Fruit fly (Drosophila melanogaster) whole organism, prepupa: ENCODE results near the gene CG14183.

Source experiments
- Blimp-1 ChIP-seq: fragments of 200-800 bp; sonication (Bioruptor generic); optimal IDR thresholded peaks from 3 replicates; lab custom pipeline; 2017; ENCODE audit warnings: missing biosample characterization, missing genetic modification characterization, mild to moderate bottlenecking, moderate library complexity, missing genetic modification reagents
- CG10669 ChIP-seq: fragments of 200-800 bp; sonication (Bioruptor generic); optimal IDR thresholded peaks from 3 replicates; lab custom pipeline; 2018; ENCODE audit warnings: missing biosample characterization, mild to moderate bottlenecking, missing genetic modification characterization, moderate library complexity
- CG11762 ChIP-seq: fragments of 200-800 bp; sonication (Bioruptor generic); optimal IDR thresholded peaks from 3 replicates; lab custom pipeline; 2016; ENCODE audit warnings: missing biosample characterization, missing genetic modification characterization; ENCODE audit not compliant: insufficient read depth
- CG15336 ChIP-seq: fragments of 200-800 bp; sonication (Bioruptor generic); IDR thresholded peaks from 2 replicates; pipeline ENCODE4 v1.3.6; 2022; ENCODE audit warnings: missing biosample characterization, missing genetic modification characterization
- CG3032 ChIP-seq: fragments of 200-800 bp; optimal IDR thresholded peaks from 2 replicates; lab custom pipeline; 2019; ENCODE audit warnings: missing biosample characterization, mild to moderate bottlenecking, missing genetic modification characterization, moderate library complexity
- CG31627 ChIP-seq: fragments of 200-800 bp; sonication (Bioruptor generic); optimal IDR thresholded peaks from 3 replicates; lab custom pipeline; 2016; ENCODE audit warnings: missing biosample characterization, missing genetic modification characterization
- CG32006 ChIP-seq: fragments of 200-800 bp; sonication (Bioruptor generic); optimal IDR thresholded peaks from 3 replicates; lab custom pipeline; 2017; ENCODE audit warnings: missing biosample characterization, mild to moderate bottlenecking, missing genetic modification characterization
- CG4318 ChIP-seq: fragments of 200-800 bp; sonication (Bioruptor generic); optimal IDR thresholded peaks from 3 replicates; lab custom pipeline; 2017; ENCODE audit warnings: missing biosample characterization, mild to moderate bottlenecking, missing genetic modification characterization
- CG6276 ChIP-seq: fragments of 200-800 bp; sonication (Bioruptor generic); optimal IDR thresholded peaks from 2 replicates; lab custom pipeline; 2017; ENCODE audit warnings: missing biosample characterization, mild to moderate bottlenecking, missing genetic modification characterization
- CG6854 ChIP-seq: fragments of 200-800 bp; sonication (Bioruptor generic); optimal IDR thresholded peaks from 2 replicates; lab custom pipeline; 2017; ENCODE audit warnings: missing biosample characterization, mild to moderate bottlenecking, missing genetic modification characterization
- CG7368 ChIP-seq: fragments of 200-800 bp; sonication (Bioruptor generic); optimal IDR thresholded peaks from 3 replicates; lab custom pipeline; 2016; ENCODE audit warnings: missing biosample characterization, missing genetic modification characterization
- CG8319 ChIP-seq: fragments of 200-800 bp; sonication (Bioruptor generic); optimal IDR thresholded peaks from 3 replicates; lab custom pipeline; 2016; ENCODE audit warnings: missing biosample characterization, missing genetic modification characterization
- CG8632 ChIP-seq: fragments of 200-800 bp; sonication (Bioruptor generic); optimal IDR thresholded peaks from 3 replicates; lab custom pipeline; 2016; ENCODE audit warnings: missing biosample characterization, missing genetic modification characterization
- CG9139 ChIP-seq: fragments of 200-800 bp; sonication (Bioruptor generic); optimal IDR thresholded peaks from 3 replicates; lab custom pipeline; 2017; ENCODE audit warnings: missing biosample characterization, mild to moderate bottlenecking, missing genetic modification characterization
- Eip78C ChIP-seq: fragments of 200-800 bp; sonication (Bioruptor generic); peaks from one replicate; lab custom pipeline; 2016; ENCODE audit warnings: missing biosample characterization, missing genetic modification characterization
- Eip93F ChIP-seq: fragments of 200-800 bp; sonication (Bioruptor generic); optimal IDR thresholded peaks from 2 replicates; lab custom pipeline; 2016; ENCODE audit warnings: missing biosample characterization, mild to moderate bottlenecking, missing genetic modification characterization
- Ets21C ChIP-seq: fragments of 200-800 bp; sonication (Bioruptor generic); optimal IDR thresholded peaks from 3 replicates; lab custom pipeline; 2016; ENCODE audit warnings: missing biosample characterization, missing genetic modification characterization
- Ets96B ChIP-seq: fragments of 200-800 bp; optimal IDR thresholded peaks from 2 replicates; lab custom pipeline; 2019; ENCODE audit warnings: missing biosample characterization, mild to moderate bottlenecking, missing genetic modification characterization, moderate library complexity
- Hr39 ChIP-seq: fragments of 200-800 bp; sonication (Bioruptor generic); optimal IDR thresholded peaks from 2 replicates; lab custom pipeline; 2016; ENCODE audit warnings: missing biosample characterization, missing genetic modification characterization
- Hr4 ChIP-seq: fragments of 200-800 bp; sonication (Bioruptor generic); optimal IDR thresholded peaks from 3 replicates; lab custom pipeline; 2016; ENCODE audit warnings: missing biosample characterization, missing genetic modification characterization
- Lpt ChIP-seq: fragments of 200-800 bp; sonication (Bioruptor generic); optimal IDR thresholded peaks from 3 replicates; lab custom pipeline; 2016; ENCODE audit warnings: missing biosample characterization, missing genetic modification characterization
- OdsH ChIP-seq: fragments of 200-800 bp; sonication (Bioruptor generic); optimal IDR thresholded peaks from 3 replicates; lab custom pipeline; 2016; ENCODE audit warnings: missing biosample characterization, missing genetic modification characterization
- Smox ChIP-seq: fragments of 200-800 bp; sonication (Bioruptor generic); optimal IDR thresholded peaks from 3 replicates; lab custom pipeline; 2016; ENCODE audit warnings: missing biosample characterization, missing genetic modification characterization
- Sox102F ChIP-seq: fragments of 200-800 bp; sonication (Bioruptor generic); optimal IDR thresholded peaks from 2 replicates; lab custom pipeline; 2016; ENCODE audit warnings: missing biosample characterization, mild to moderate bottlenecking, missing genetic modification characterization
- Sox14 ChIP-seq: fragments of 200-800 bp; sonication (Bioruptor generic); optimal IDR thresholded peaks from 3 replicates; lab custom pipeline; 2016; ENCODE audit warnings: missing biosample characterization, missing genetic modification characterization
- achi ChIP-seq: fragments of 200-800 bp; sonication (Bioruptor generic); optimal IDR thresholded peaks from 3 replicates; lab custom pipeline; 2016; ENCODE audit warnings: missing biosample characterization, missing genetic modification characterization
- dac ChIP-seq: fragments of 200-800 bp; sonication (Bioruptor generic); optimal IDR thresholded peaks from 2 replicates; lab custom pipeline; 2017; ENCODE audit warnings: missing biosample characterization, mild to moderate bottlenecking, missing genetic modification characterization
- fd59A ChIP-seq: fragments of 200-800 bp; sonication (Bioruptor generic); optimal IDR thresholded peaks from 2 replicates; lab custom pipeline; 2017; ENCODE audit warnings: missing biosample characterization, mild to moderate bottlenecking, missing genetic modification characterization, missing genetic modification reagents
- fd85E ChIP-seq: fragments of 200-800 bp; sonication (Bioruptor generic); optimal IDR thresholded peaks from 3 replicates; lab custom pipeline; 2016; ENCODE audit warnings: missing biosample characterization, missing genetic modification characterization
- fkh ChIP-seq: fragments of 200-800 bp; sonication (Bioruptor generic); optimal IDR thresholded peaks from 3 replicates; lab custom pipeline; 2017; ENCODE audit warnings: missing biosample characterization, mild to moderate bottlenecking, missing genetic modification characterization, moderate library complexity
- lz ChIP-seq: fragments of 200-800 bp; sonication (Bioruptor generic); optimal IDR thresholded peaks from 3 replicates; lab custom pipeline; 2016; ENCODE audit warnings: missing biosample characterization, missing genetic modification characterization
- net ChIP-seq: fragments of 200-800 bp; sonication (Bioruptor generic); optimal IDR thresholded peaks from 3 replicates; lab custom pipeline; 2016; ENCODE audit warnings: missing biosample characterization, missing genetic modification characterization
- pdm3 ChIP-seq: fragments of 200-800 bp; sonication (Bioruptor generic); optimal IDR thresholded peaks from 3 replicates; lab custom pipeline; 2016; ENCODE audit warnings: missing biosample characterization, missing genetic modification characterization
- salr ChIP-seq, 2 experiments: fragments of 200-800 bp; sonication (Bioruptor generic); optimal IDR thresholded peaks; 3 replicates each; lab custom pipeline; 2016 to 2018; ENCODE audit warnings: missing biosample characterization in 2 of 2, missing genetic modification characterization in 2 of 2, mild to moderate bottlenecking in 1 of 2
- spab ChIP-seq: fragments of 200-800 bp; sonication (Bioruptor generic); optimal IDR thresholded peaks from 2 replicates; lab custom pipeline; 2017; ENCODE audit warnings: missing biosample characterization, mild to moderate bottlenecking, missing genetic modification characterization, missing genetic modification reagents
- svp ChIP-seq: fragments of 200-800 bp; sonication (Bioruptor generic); peaks from one replicate; lab custom pipeline; 2016; ENCODE audit warnings: missing biosample characterization, missing genetic modification characterization

CG14183 gene

DNA sequence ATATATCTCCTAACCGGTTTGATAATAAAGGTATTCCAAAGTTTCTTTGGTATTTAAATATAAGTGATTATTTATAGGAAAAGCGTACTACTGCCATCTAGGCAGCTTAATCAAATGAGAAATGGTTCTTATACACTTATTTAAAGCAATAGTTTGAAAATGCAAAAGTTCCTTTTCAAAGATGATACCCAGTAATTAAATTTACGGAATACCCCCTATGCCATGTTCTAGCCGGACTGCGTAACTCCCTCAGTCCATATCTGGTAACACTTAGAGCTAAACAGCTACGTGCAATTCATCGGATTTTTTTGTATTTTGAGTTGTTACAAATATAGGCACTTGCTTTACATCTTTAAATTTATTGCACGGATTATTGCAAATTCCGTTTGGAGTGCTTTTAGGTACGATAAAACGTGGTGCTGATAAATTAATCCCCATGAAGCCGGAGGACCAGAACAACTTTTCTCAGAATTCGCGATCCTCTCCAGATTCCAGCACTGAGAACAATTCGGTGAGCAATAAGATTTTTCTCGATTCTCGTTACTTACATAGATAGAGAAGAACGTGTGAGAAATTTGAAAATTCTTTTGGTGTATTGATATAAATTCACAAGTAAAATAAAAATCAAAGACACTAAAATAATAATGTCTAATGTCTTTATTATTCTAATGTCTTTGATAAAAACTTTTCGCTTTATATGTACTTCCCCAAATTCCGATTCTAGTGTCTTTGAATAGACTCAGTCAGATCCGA is 25.0 kb downstream of the CG14183 start, which contains the start of gene CG7668 (continued):
- TF ChIP-seq CG10669 (GFP tag; lab: Kevin White, UChicago) (peak; percentile 87), fd59A (GFP tag; lab: Kevin White, UChicago) (peak; percentile 79), CG7368 (GFP tag; lab: Kevin White, UChicago) (peak; percentile 84), Eip78C (GFP tag; lab: Kevin White, UChicago) (peak; percentile 97), Ets21C (GFP tag; lab: Kevin White, UChicago) (peak; percentile 88), Sox102F (peak; percentile 91), CG8632 (peak; percentile 90), CG32006 (no peak), fd85E (peak; percentile 41), Lpt (GFP tag; lab: Kevin White, UChicago) (peak; percentile 84), salr (GFP tag; optimal IDR thresholded peaks at IDR 0.05; lab: Kevin White, UChicago) (peak in 1 of 2 experiments; percentile 80), Blimp-1 (peak; percentile 79), fkh (GFP tag; lab: Kevin White, UChicago) (peak; percentile 55), Sox14 (GFP tag; lab: Kevin White, UChicago) (peak; percentile 92), lz (GFP tag; lab: Kevin White, UChicago) (peak; percentile 93), CG4318 (GFP tag; lab: Kevin White, UChicago) (peak; percentile 68), spab (GFP tag; lab: Kevin White, UChicago) (peak; percentile 81), CG8319 (GFP tag; lab: Kevin White, UChicago) (peak; percentile 82), CG6854 (peak; percentile 75), CG31627 (GFP tag; lab: Kevin White, UChicago) (peak; percentile 94), CG3032 (tag; lab: Kevin White, UChicago) (peak; percentile 92), Ets96B (tag; lab: Kevin White, UChicago) (peak; percentile 93), Eip93F (GFP tag; lab: Kevin White, UChicago) (peak; percentile 82), OdsH (GFP tag; lab: Kevin White, UChicago) (peak; percentile 92), achi (GFP tag; lab: Kevin White, UChicago) (peak; percentile 89), CG15336 (GFP tag; lab: Robert Waterston, UW) (peak; percentile 92), CG6276 (GFP tag; lab: Kevin White, UChicago) (peak; percentile 90), net (GFP tag; lab: Kevin White, UChicago) (peak; percentile 92), Hr39 (GFP tag; lab: Kevin White, UChicago) (peak; percentile 92), CG11762 (GFP tag; lab: Kevin White, UChicago) (peak; percentile 85), svp (GFP tag; lab: Kevin White, UChicago) (no peak), Smox (GFP tag; lab: Kevin White, UChicago) (peak; percentile 92)

DNA sequence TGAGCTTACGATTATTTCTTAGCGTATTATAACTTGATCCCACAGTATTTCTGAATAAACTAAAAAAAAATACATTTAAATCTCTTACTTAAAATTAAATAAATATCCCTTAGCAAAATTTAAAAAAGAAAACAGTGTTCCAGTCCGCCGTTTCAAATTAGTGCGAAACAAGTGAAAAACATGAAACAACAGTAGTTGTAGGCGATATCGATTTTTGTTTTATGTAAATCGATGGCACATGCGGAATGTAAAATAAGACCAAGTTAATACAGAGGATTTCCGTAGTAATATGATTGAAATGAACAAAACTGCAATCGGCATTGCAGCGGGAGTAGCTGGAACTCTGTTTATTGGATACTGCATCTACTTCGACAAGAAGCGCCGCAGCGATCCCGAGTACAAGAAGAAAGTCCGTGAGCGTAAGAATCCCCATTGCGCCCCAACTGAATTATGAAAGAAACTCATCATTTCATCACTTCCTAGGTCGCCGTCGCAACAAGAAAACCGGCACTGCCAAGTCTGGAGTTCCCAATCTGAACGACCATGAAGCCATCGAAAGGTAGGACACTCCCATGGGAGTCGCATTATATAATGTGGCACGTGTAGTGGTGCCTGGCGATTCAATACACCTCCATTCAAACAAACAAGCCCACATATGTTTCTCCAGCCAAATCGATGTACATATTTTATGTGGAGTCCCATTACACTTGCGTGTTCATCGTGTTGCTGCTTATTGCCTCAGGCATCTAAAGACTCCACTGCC is 26.6 kb downstream of the CG14183 start:
- TF ChIP-seq Hr4 (no peak), pdm3 (no peak), dac (no peak), CG10669 (GFP tag; lab: Kevin White, UChicago) (no peak), Eip78C (GFP tag; lab: Kevin White, UChicago) (peak; percentile 26)
- TF ChIP-seq, all 60 proteins: peak for 1

DNA sequence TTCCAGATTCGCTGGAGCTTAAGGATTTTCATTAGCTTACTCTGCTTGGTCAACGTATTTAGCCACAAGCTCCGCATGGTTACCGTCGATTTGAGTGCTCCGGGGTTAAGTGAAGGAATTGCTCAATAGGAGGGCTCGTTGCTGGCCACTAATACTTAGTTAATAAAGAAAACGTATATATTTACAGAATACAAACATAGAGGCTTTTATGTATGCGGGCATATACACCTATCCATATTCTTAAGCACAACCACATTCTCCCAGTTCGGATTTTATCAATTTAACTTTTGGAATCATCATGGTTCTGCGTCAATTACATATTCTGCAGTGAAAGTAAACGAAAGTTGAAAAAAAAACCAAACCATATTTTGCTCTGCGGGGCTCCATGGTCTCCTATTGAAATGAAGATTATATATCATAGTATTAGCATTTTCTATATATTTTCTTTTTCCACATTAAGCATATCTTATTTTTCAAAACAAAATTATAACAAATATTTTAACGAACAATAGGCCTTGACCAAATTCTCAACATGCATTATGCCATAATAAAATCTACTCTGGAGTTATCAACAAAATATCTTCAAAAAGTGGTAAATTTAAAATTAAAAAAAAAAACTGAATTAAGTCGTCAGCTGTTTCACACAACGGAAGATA is 27.4 kb downstream of the CG14183 start, which contains the start of the genes Tom20 and Gabat:
Tom20 (plus strand) TSS at position 564 of the 656 bp plus-strand sequence.
Gabat (minus strand) TSS at position 606 of the 656 bp plus-strand sequence.
- TF ChIP-seq Sox14 (GFP tag; lab: Kevin White, UChicago) (no peak), CG9139 (GFP tag; lab: Kevin White, UChicago) (no peak), CG6854 (no peak), lz (GFP tag; lab: Kevin White, UChicago) (no peak), Eip78C (GFP tag; lab: Kevin White, UChicago) (peak; percentile 68)
